Fruit fly (Drosophila melanogaster) whole organism, prepupa: Measurements from ENCODE around the gene E23.

ENCODE experiments used
- Blimp-1 ChIP-seq: fragments of 200-800 bp; sonication (Bioruptor generic); optimal IDR thresholded peaks from 3 replicates; lab custom pipeline; 2017; ENCODE audit warnings: missing biosample characterization, missing genetic modification characterization, mild to moderate bottlenecking, moderate library complexity, missing genetic modification reagents
- CG10631 ChIP-seq: fragments of 200-800 bp; sonication (Bioruptor generic); optimal IDR thresholded peaks from 2 replicates; lab custom pipeline; 2016; ENCODE audit warnings: missing biosample characterization, missing genetic modification characterization
- CG10669 ChIP-seq: fragments of 200-800 bp; sonication (Bioruptor generic); optimal IDR thresholded peaks from 3 replicates; lab custom pipeline; 2018; ENCODE audit warnings: missing biosample characterization, mild to moderate bottlenecking, missing genetic modification characterization, moderate library complexity
- CG11294 ChIP-seq: fragments of 200-800 bp; sonication (Bioruptor generic); IDR thresholded peaks from 2 replicates; pipeline ENCODE4 v1.3.6; 2022; ENCODE audit warnings: missing biosample characterization, missing genetic modification characterization
- CG11762 ChIP-seq: fragments of 200-800 bp; sonication (Bioruptor generic); optimal IDR thresholded peaks from 3 replicates; lab custom pipeline; 2016; ENCODE audit warnings: missing biosample characterization, missing genetic modification characterization; ENCODE audit not compliant: insufficient read depth
- CG15336 ChIP-seq: fragments of 200-800 bp; sonication (Bioruptor generic); IDR thresholded peaks from 2 replicates; pipeline ENCODE4 v1.3.6; 2022; ENCODE audit warnings: missing biosample characterization, missing genetic modification characterization
- CG1621 ChIP-seq: fragments of 200-800 bp; sonication (Bioruptor generic); optimal IDR thresholded peaks from 3 replicates; lab custom pipeline; 2018; ENCODE audit warnings: missing biosample characterization, mild to moderate bottlenecking, missing genetic modification characterization
- CG16779 ChIP-seq: fragments of 200-800 bp; sonication (Bioruptor generic); optimal IDR thresholded peaks from 3 replicates; lab custom pipeline; 2017; ENCODE audit warnings: missing biosample characterization, mild to moderate bottlenecking, missing genetic modification characterization
- CG3032 ChIP-seq: fragments of 200-800 bp; optimal IDR thresholded peaks from 2 replicates; lab custom pipeline; 2019; ENCODE audit warnings: missing biosample characterization, mild to moderate bottlenecking, missing genetic modification characterization, moderate library complexity
- CG32006 ChIP-seq: fragments of 200-800 bp; sonication (Bioruptor generic); optimal IDR thresholded peaks from 3 replicates; lab custom pipeline; 2017; ENCODE audit warnings: missing biosample characterization, mild to moderate bottlenecking, missing genetic modification characterization
- CG3919 ChIP-seq: fragments of 200-800 bp; sonication (Bioruptor generic); optimal IDR thresholded peaks from 3 replicates; lab custom pipeline; 2016; ENCODE audit warnings: missing biosample characterization, missing genetic modification characterization
- CG4318 ChIP-seq: fragments of 200-800 bp; sonication (Bioruptor generic); optimal IDR thresholded peaks from 3 replicates; lab custom pipeline; 2017; ENCODE audit warnings: missing biosample characterization, mild to moderate bottlenecking, missing genetic modification characterization
- CG6163 ChIP-seq: fragments of 200-800 bp; sonication (Bioruptor generic); IDR thresholded peaks from 3 replicates; pipeline ENCODE4 v1.3.6; 2022; ENCODE audit warnings: missing biosample characterization, missing genetic modification characterization
- CG6792 ChIP-seq: fragments of 200-800 bp; sonication (Bioruptor generic); optimal IDR thresholded peaks from 3 replicates; lab custom pipeline; 2016; ENCODE audit warnings: missing biosample characterization, missing genetic modification characterization
- CG6808 ChIP-seq: fragments of 200-800 bp; sonication (Bioruptor generic); optimal IDR thresholded peaks from 3 replicates; lab custom pipeline; 2017; ENCODE audit warnings: missing biosample characterization, missing genetic modification characterization, mild to moderate bottlenecking, moderate library complexity, missing genetic modification reagents
- CG7368 ChIP-seq: fragments of 200-800 bp; sonication (Bioruptor generic); optimal IDR thresholded peaks from 3 replicates; lab custom pipeline; 2016; ENCODE audit warnings: missing biosample characterization, missing genetic modification characterization
- CG8119 ChIP-seq: fragments of 200-800 bp; sonication (Bioruptor generic); IDR thresholded peaks from 3 replicates; pipeline ENCODE4 v1.3.6; 2022; ENCODE audit warnings: missing biosample characterization, missing genetic modification characterization
- CG8632 ChIP-seq: fragments of 200-800 bp; sonication (Bioruptor generic); optimal IDR thresholded peaks from 3 replicates; lab custom pipeline; 2016; ENCODE audit warnings: missing biosample characterization, missing genetic modification characterization
- CG9139 ChIP-seq: fragments of 200-800 bp; sonication (Bioruptor generic); optimal IDR thresholded peaks from 3 replicates; lab custom pipeline; 2017; ENCODE audit warnings: missing biosample characterization, mild to moderate bottlenecking, missing genetic modification characterization
- Eip78C ChIP-seq: fragments of 200-800 bp; sonication (Bioruptor generic); peaks from one replicate; lab custom pipeline; 2016; ENCODE audit warnings: missing biosample characterization, missing genetic modification characterization
- Eip93F ChIP-seq: fragments of 200-800 bp; sonication (Bioruptor generic); optimal IDR thresholded peaks from 2 replicates; lab custom pipeline; 2016; ENCODE audit warnings: missing biosample characterization, mild to moderate bottlenecking, missing genetic modification characterization
- Hr38 ChIP-seq: sonication (Bioruptor generic); optimal IDR thresholded peaks from 2 replicates; lab custom pipeline; 2016; ENCODE audit warnings: missing biosample characterization, missing genetic modification characterization
- Hr4 ChIP-seq: fragments of 200-800 bp; sonication (Bioruptor generic); optimal IDR thresholded peaks from 3 replicates; lab custom pipeline; 2016; ENCODE audit warnings: missing biosample characterization, missing genetic modification characterization
- Lpt ChIP-seq: fragments of 200-800 bp; sonication (Bioruptor generic); optimal IDR thresholded peaks from 3 replicates; lab custom pipeline; 2016; ENCODE audit warnings: missing biosample characterization, missing genetic modification characterization
- OdsH ChIP-seq: fragments of 200-800 bp; sonication (Bioruptor generic); optimal IDR thresholded peaks from 3 replicates; lab custom pipeline; 2016; ENCODE audit warnings: missing biosample characterization, missing genetic modification characterization
- Sox102F ChIP-seq: fragments of 200-800 bp; sonication (Bioruptor generic); optimal IDR thresholded peaks from 2 replicates; lab custom pipeline; 2016; ENCODE audit warnings: missing biosample characterization, mild to moderate bottlenecking, missing genetic modification characterization
- Sox14 ChIP-seq: fragments of 200-800 bp; sonication (Bioruptor generic); optimal IDR thresholded peaks from 3 replicates; lab custom pipeline; 2016; ENCODE audit warnings: missing biosample characterization, missing genetic modification characterization
- acj6 ChIP-seq: fragments of 200-800 bp; sonication (Bioruptor generic); optimal IDR thresholded peaks from 3 replicates; lab custom pipeline; 2016; ENCODE audit warnings: missing biosample characterization, missing genetic modification characterization
- dac ChIP-seq: fragments of 200-800 bp; sonication (Bioruptor generic); optimal IDR thresholded peaks from 2 replicates; lab custom pipeline; 2017; ENCODE audit warnings: missing biosample characterization, mild to moderate bottlenecking, missing genetic modification characterization
- dsx ChIP-seq: fragments of 200-800 bp; optimal IDR thresholded peaks from 3 replicates; lab custom pipeline; 2019; ENCODE audit warnings: missing biosample characterization, mild to moderate bottlenecking, missing genetic modification characterization, moderate library complexity; ENCODE audit not compliant: poor library complexity, severe bottlenecking
- eg ChIP-seq: fragments of 200-800 bp; sonication (Bioruptor generic); IDR thresholded peaks from 3 replicates; pipeline ENCODE4 v1.3.6; 2022; ENCODE audit warnings: missing biosample characterization, missing genetic modification characterization
- esn ChIP-seq: fragments of 200-800 bp; sonication (Bioruptor generic); optimal IDR thresholded peaks from 2 replicates; lab custom pipeline; 2016; ENCODE audit warnings: missing biosample characterization, mild to moderate bottlenecking, missing genetic modification characterization, moderate library complexity
- fd59A ChIP-seq: fragments of 200-800 bp; sonication (Bioruptor generic); optimal IDR thresholded peaks from 2 replicates; lab custom pipeline; 2017; ENCODE audit warnings: missing biosample characterization, mild to moderate bottlenecking, missing genetic modification characterization, missing genetic modification reagents
- fd85E ChIP-seq: fragments of 200-800 bp; sonication (Bioruptor generic); optimal IDR thresholded peaks from 3 replicates; lab custom pipeline; 2016; ENCODE audit warnings: missing biosample characterization, missing genetic modification characterization
- fkh ChIP-seq: fragments of 200-800 bp; sonication (Bioruptor generic); optimal IDR thresholded peaks from 3 replicates; lab custom pipeline; 2017; ENCODE audit warnings: missing biosample characterization, mild to moderate bottlenecking, missing genetic modification characterization, moderate library complexity
- lz ChIP-seq: fragments of 200-800 bp; sonication (Bioruptor generic); optimal IDR thresholded peaks from 3 replicates; lab custom pipeline; 2016; ENCODE audit warnings: missing biosample characterization, missing genetic modification characterization
- net ChIP-seq: fragments of 200-800 bp; sonication (Bioruptor generic); optimal IDR thresholded peaks from 3 replicates; lab custom pipeline; 2016; ENCODE audit warnings: missing biosample characterization, missing genetic modification characterization
- salr ChIP-seq, 2 experiments: fragments of 200-800 bp; sonication (Bioruptor generic); optimal IDR thresholded peaks; 3 replicates each; lab custom pipeline; 2016 to 2018; ENCODE audit warnings: missing biosample characterization in 2 of 2, missing genetic modification characterization in 2 of 2, mild to moderate bottlenecking in 1 of 2
- svp ChIP-seq: fragments of 200-800 bp; sonication (Bioruptor generic); peaks from one replicate; lab custom pipeline; 2016; ENCODE audit warnings: missing biosample characterization, missing genetic modification characterization
- topi ChIP-seq: fragments of 200-800 bp; sonication (Bioruptor generic); optimal IDR thresholded peaks from 3 replicates; lab custom pipeline; 2016; ENCODE audit warnings: missing biosample characterization, missing genetic modification characterization
- vri ChIP-seq: fragments of 200-800 bp; sonication (Bioruptor generic); optimal IDR thresholded peaks from 3 replicates; lab custom pipeline; 2016; ENCODE audit warnings: missing biosample characterization, mild to moderate bottlenecking, missing genetic modification characterization

E23 gene

DNA sequence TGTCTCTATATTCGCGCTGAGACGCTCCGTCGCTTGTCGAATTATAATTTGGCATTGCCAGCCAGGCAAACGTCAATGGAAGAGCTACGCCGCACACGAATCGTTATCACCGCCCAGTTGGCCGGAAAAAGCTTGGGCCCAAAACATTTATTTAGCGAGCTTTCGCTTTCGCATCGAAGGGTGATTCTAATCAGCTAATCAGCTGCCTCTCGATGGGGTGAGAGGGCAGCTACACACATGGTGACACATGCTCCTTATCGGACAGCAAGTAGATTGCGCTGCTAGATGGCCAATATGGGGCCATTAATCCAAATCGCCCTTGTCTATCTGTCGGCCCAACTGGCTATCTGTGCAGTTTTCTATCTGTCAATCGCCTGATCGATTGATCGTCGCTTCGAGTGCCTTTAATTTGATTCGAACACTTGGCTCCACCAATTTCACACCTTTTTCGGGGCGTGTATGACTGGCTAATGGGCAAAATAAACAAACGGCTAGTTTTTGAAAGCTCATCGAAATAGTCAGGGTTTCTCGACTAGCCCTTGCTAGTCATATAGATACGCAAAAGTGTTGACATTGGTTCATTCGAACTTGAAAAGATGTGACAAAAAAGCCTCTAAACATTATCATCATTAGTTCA, 11.5 kb upstream of the E23 start:
- peak; percentile 35 for TF ChIP-seq vri
- peak; percentile 64 for TF ChIP-seq fkh (GFP tag; lab: Kevin White, UChicago)
- no peak for TF ChIP-seq fd59A

DNA sequence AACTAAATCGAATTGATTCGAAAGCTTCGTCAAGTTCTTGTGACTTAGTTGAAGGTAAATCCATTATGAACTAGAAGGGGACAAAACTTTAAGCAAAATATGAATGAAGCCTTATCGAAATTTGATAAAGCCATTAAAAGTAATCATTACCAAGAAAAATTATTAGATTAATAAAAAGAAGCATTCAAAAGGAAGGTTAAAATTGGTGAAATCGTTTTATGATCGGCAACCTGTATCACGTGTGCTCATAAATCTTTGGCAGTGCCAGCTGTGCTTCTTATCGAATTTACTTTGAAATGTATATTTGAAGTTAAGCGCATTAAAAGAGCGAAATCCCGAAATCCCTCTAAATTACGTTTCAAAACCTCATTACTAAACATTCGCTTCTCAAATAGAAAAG, 7.2 kb upstream of the E23 start:
- no peak for TF ChIP-seq CG15336 (GFP tag; lab: Robert Waterston, UW)
- no peak for TF ChIP-seq topi
- TF ChIP-seq eg (GFP tag; lab: Robert Waterston, UW) = no peak
- no peak for TF ChIP-seq acj6 (GFP tag; lab: Kevin White, UChicago)
- TF ChIP-seq esn = no peak
- TF ChIP-seq Lpt = no peak

DNA sequence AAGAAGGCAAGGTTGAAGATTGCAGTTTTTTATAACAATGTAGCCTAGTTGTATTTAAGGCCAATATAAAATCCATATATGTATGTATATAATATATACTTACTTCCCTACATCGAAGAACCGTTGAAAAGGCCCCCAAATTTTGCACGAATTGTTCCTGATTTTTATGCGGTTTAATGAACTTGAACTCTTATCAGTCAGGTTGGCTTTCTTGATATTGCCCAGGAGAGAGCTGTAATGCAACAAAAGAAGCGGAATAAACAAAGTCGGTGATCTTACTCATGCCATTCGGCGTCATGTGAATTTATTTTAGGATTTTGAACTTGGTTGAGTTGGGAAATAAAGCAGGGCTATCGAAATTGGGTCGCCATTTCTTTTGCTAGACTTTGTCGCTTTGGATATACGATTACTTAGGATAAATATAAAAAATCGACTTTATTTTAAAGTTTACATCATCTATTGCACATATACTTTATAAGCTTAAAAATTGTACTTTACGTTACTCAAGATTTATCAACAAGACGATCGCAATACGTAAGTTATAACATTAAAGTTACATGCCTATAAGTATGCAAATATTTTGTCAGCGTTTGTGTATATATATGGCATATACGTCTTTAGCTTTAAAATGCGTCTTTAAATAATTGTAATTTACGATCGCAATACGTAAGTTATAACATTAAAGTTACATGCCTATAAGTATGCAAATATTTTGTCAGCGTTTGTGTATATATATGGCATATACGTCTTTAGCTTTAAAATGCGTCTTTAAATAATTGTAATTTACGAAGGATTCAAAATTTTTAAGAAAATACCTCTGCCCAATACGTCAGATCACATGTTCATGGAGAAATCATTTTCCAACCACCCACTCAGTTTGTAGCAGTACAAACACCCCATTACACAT, 2.4 kb upstream of the E23 start, which contains the start of gene CG8838:
CG8838 (plus strand) TSS at position 857 of the 907 bp plus-strand sequence.
- peak; percentile 6 for TF ChIP-seq vri
- no peak for TF ChIP-seq acj6 (GFP tag; lab: Kevin White, UChicago)
- peak; percentile 92 for TF ChIP-seq Eip93F (GFP tag; lab: Kevin White, UChicago)
- no peak for TF ChIP-seq CG6808 (GFP tag; lab: Kevin White, UChicago)
- TF ChIP-seq fkh (GFP tag; lab: Kevin White, UChicago) = no peak
- TF ChIP-seq svp = peak; percentile 83

dm6 chr2L:3356193-3356645, 1.6 kb upstream of the E23 start:
- TF ChIP-seq CG6163 (GFP tag; lab: Robert Waterston, UW) (peak; percentile 84; the same call in 2 of the 3 replicates), CG15336 (GFP tag; lab: Robert Waterston, UW) (peak; percentile 63), CG1621 (tag; lab: Kevin White, UChicago) (peak; percentile 81), CG3919 (GFP tag; lab: Kevin White, UChicago) (no peak), CG8119 (peak; percentile 56; the same call in 1 of the 3 replicates), CG7368 (no peak), salr (GFP tag; optimal IDR thresholded peaks at IDR 0.05; lab: Kevin White, UChicago) (peak; percentile 51 to 56), svp (peak; percentile 23), CG16779 (tag; lab: Kevin White, UChicago) (peak; percentile 69), CG3032 (tag; lab: Kevin White, UChicago) (peak; percentile 78), CG6792 (GFP tag; lab: Kevin White, UChicago) (peak; percentile 31), CG9139 (GFP tag; lab: Kevin White, UChicago) (peak; percentile 95), CG10669 (GFP tag; lab: Kevin White, UChicago) (peak; percentile 69), lz (GFP tag; lab: Kevin White, UChicago) (peak; percentile 7), Blimp-1 (GFP tag; lab: Kevin White, UChicago) (no peak), fd59A (peak; percentile 47), CG6808 (GFP tag; lab: Kevin White, UChicago) (peak; percentile 91), dac (GFP tag; lab: Kevin White, UChicago) (peak; percentile 31), esn (no peak), OdsH (GFP tag; lab: Kevin White, UChicago) (no peak), Sox102F (GFP tag; lab: Kevin White, UChicago) (no peak), Sox14 (peak; percentile 30), CG11762 (GFP tag; lab: Kevin White, UChicago) (peak; percentile 58), CG11294 (GFP tag; lab: Robert Waterston, UW) (no peak), CG8632 (peak; percentile 35), Eip78C (GFP tag; lab: Kevin White, UChicago) (peak; percentile 86), CG10631 (GFP tag; lab: Kevin White, UChicago) (no peak), dsx (GFP tag; lab: Kevin White, UChicago) (peak; percentile 94), fd85E (GFP tag; lab: Kevin White, UChicago) (no peak), CG4318 (GFP tag; lab: Kevin White, UChicago) (peak; percentile 35), eg (GFP tag; lab: Robert Waterston, UW) (0 out of 3 replicates have a peak, but pooled peaks have one; percentile 42), fkh (GFP tag; lab: Kevin White, UChicago) (peak; percentile 68), CG32006 (GFP tag; lab: Kevin White, UChicago) (peak; percentile 64), acj6 (GFP tag; lab: Kevin White, UChicago) (peak; percentile 21), net (GFP tag; lab: Kevin White, UChicago) (peak; percentile 73), Hr38 (no peak), Hr4 (GFP tag; lab: Kevin White, UChicago) (peak; percentile 53)
